Worm (Caenorhabditis elegans) whole organism, L4/young adult: ENCODE data around the gene ceh-33.

Experiments used
- W03F9.2 ChIP-seq: fragments of 150-350 bp; optimal IDR thresholded peaks from 2 replicates; lab custom pipeline; 2014; ENCODE audit warnings: missing biosample characterization, missing genetic modification characterization
- dao-5 ChIP-seq: sonication (generic microtip); optimal IDR thresholded peaks from 2 replicates; lab custom pipeline; 2016; ENCODE audit warnings: missing genotype, missing genetic modification characterization, moderate library complexity, missing compliant biosample characterization
- him-1 ChIP-seq: sonication (generic microtip); optimal IDR thresholded peaks from 2 replicates; lab custom pipeline; 2016; ENCODE audit warnings: missing genotype, missing genetic modification reagents, missing genetic modification characterization, missing compliant biosample characterization

DNA sequence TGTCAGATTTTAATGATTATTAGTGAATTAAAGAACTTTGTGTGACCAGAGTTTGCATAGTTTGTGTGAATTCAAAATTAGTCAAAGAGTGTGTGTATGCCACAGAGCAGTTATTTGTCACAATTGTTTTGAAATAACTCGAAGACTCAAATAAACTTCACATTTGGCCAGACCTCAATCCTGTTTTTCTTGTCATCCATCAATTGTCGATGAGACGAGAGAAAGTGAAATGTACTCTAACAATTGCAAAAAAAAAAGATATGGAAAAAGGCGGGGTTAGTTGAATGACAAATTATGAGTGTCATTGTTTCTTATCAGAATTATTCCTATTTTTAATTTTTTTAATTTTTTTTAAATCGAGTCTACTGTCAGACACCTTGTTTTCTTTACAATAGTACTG lies 40.4 kb upstream of the ceh-33 start, which contains the start of gene T09D3.8:
- TF ChIP-seq him-1 (no peak), W03F9.2 (tag; lab: Kevin White, UChicago) (no peak), dao-5 (tag; lab: Kevin White, UChicago) (no peak)
